Worm (Caenorhabditis elegans) whole organism, L1 larva: Measurements from ENCODE around the gene odd-1.

Source experiments
- aha-1 ChIP-seq: fragments of 150-350 bp; optimal IDR thresholded peaks from 2 replicates; lab custom pipeline; 2014; ENCODE audit warnings: missing biosample characterization, missing genetic modification characterization
- alr-1 ChIP-seq: fragments of 200-800 bp; sonication (Bioruptor generic); optimal IDR thresholded peaks from 2 replicates; lab custom pipeline; 2018; ENCODE audit warnings: borderline replicate concordance, mild to moderate bottlenecking, missing genetic modification characterization, missing compliant biosample characterization
- aly-2 ChIP-seq: fragments of 150-350 bp; optimal IDR thresholded peaks from 2 replicates; lab custom pipeline; 2014; ENCODE audit warnings: missing biosample characterization, missing genetic modification characterization
- ama-1 ChIP-seq: fragments of 150-350 bp; optimal IDR thresholded peaks from 2 replicates; lab custom pipeline; 2014
- blmp-1 ChIP-seq: fragments of 150-350 bp; optimal IDR thresholded peaks from 2 replicates; lab custom pipeline; 2014; ENCODE audit warnings: missing biosample characterization, missing genetic modification characterization
- ceh-8 ChIP-seq: fragments of 200-800 bp; sonication (Bioruptor generic); optimal IDR thresholded peaks from 2 replicates; lab custom pipeline; 2018; ENCODE audit warnings: mild to moderate bottlenecking, missing genetic modification characterization, moderate library complexity, missing compliant biosample characterization
- dpl-1 ChIP-seq, 3 experiments: fragments of 150-350 bp in 2 of 3; sonication (generic microtip) in 1 of 3; optimal IDR thresholded peaks; 2 replicates each; lab custom pipeline; 2014 to 2017; ENCODE audit warnings: missing biosample characterization in 3 of 3, missing genetic modification characterization in 3 of 3, missing genetic modification reagents in 3 of 3
- dsc-1 ChIP-seq: sonication (generic microtip); optimal IDR thresholded peaks from 2 replicates; lab custom pipeline; 2016; ENCODE audit warnings: mild to moderate bottlenecking, missing genetic modification characterization, missing compliant biosample characterization
- efl-1 ChIP-seq, 4 experiments: fragments of 150-350 bp; optimal IDR thresholded peaks in 3 of 4; peaks in 1 of 4; 1 replicate in 1 of 4; 2 replicates in 3 of 4; lab custom pipeline; 2014; ENCODE audit warnings: missing biosample characterization in 2 of 4, missing genetic modification characterization in 2 of 4, missing genetic modification reagents in 2 of 4
- efl-3 ChIP-seq: fragments of 200-800 bp; sonication (Bioruptor generic); optimal IDR thresholded peaks from 2 replicates; lab custom pipeline; 2018; ENCODE audit warnings: mild to moderate bottlenecking, missing genetic modification characterization, missing compliant biosample characterization
- elt-2 ChIP-seq: sonication (generic microtip); optimal IDR thresholded peaks from 2 replicates; lab custom pipeline; 2016; ENCODE audit warnings: missing genetic modification characterization, mild to moderate bottlenecking, inconsistent platforms, missing compliant biosample characterization, missing genetic modification reagents
- elt-3 ChIP-seq, 6 experiments: fragments of 150-350 bp in 1 of 6; sonication (generic microtip); optimal IDR thresholded peaks; 2 replicates each; lab custom pipeline; 2017 to 2018; ENCODE audit warnings: missing biosample characterization in 6 of 6, missing genetic modification characterization in 6 of 6, inconsistent platforms in 1 of 6
- ets-5 ChIP-seq: fragments of 200-800 bp; sonication (Bioruptor generic); IDR thresholded peaks from 2 replicates; pipeline ENCODE4 v1.3.6; 2022; ENCODE audit warnings: missing genetic modification characterization, missing compliant biosample characterization
- fkh-8 ChIP-seq: sonication (generic microtip); optimal IDR thresholded peaks from 2 replicates; lab custom pipeline; 2016; ENCODE audit warnings: mild to moderate bottlenecking, missing genetic modification characterization, missing compliant biosample characterization
- fos-1 ChIP-seq: fragments of 150-350 bp; optimal IDR thresholded peaks from 2 replicates; lab custom pipeline; 2014; ENCODE audit warnings: missing biosample characterization, missing genetic modification characterization
- grh-1 ChIP-seq: fragments of 200-800 bp; sonication (Bioruptor generic); IDR thresholded peaks from 2 replicates; pipeline ENCODE4 v1.3.6; 2022; ENCODE audit warnings: missing genetic modification reagents, missing genetic modification characterization, missing compliant biosample characterization
- hlh-4 ChIP-seq: sonication (generic microtip); optimal IDR thresholded peaks from 2 replicates; lab custom pipeline; 2016; ENCODE audit warnings: mild to moderate bottlenecking, missing genetic modification characterization, missing compliant biosample characterization
- hpl-2 ChIP-seq: fragments of 150-350 bp; optimal IDR thresholded peaks from 2 replicates; lab custom pipeline; 2014; ENCODE audit warnings: missing biosample characterization, missing genetic modification reagents, missing genetic modification characterization
- irx-1 ChIP-seq: sonication (generic microtip); optimal IDR thresholded peaks from 2 replicates; lab custom pipeline; 2016; ENCODE audit warnings: missing genetic modification characterization, missing compliant biosample characterization
- jun-1 ChIP-seq: fragments of 150-350 bp; optimal IDR thresholded peaks from 2 replicates; lab custom pipeline; 2014; ENCODE audit warnings: missing biosample characterization, missing genetic modification reagents, missing genetic modification characterization
- lin-13 ChIP-seq: fragments of 150-350 bp; optimal IDR thresholded peaks from 2 replicates; lab custom pipeline; 2014; ENCODE audit warnings: missing biosample characterization, missing genetic modification reagents, missing genetic modification characterization
- lin-14 ChIP-seq: fragments of 200-800 bp; sonication (Bioruptor generic); optimal IDR thresholded peaks from 2 replicates; lab custom pipeline; 2018; ENCODE audit warnings: mild to moderate bottlenecking, missing genetic modification characterization, moderate library complexity, missing compliant biosample characterization
- lin-35 ChIP-seq, 2 experiments: fragments of 150-350 bp; optimal IDR thresholded peaks; 2 replicates each; lab custom pipeline; 2014; ENCODE audit warnings: missing biosample characterization in 2 of 2, missing genetic modification characterization in 2 of 2, missing genetic modification reagents in 2 of 2
- lin-39 ChIP-seq: fragments of 150-350 bp; optimal IDR thresholded peaks from 2 replicates; lab custom pipeline; 2014; ENCODE audit warnings: missing biosample characterization, missing genetic modification reagents, missing genetic modification characterization
- lsy-2 ChIP-seq, 2 experiments: fragments of 150-350 bp; optimal IDR thresholded peaks; 2 replicates each; lab custom pipeline; 2014; ENCODE audit warnings: missing biosample characterization in 2 of 2, missing genetic modification characterization in 2 of 2
- mab-9 ChIP-seq: fragments of 200-800 bp; sonication (Bioruptor generic); IDR thresholded peaks from 2 replicates; pipeline ENCODE4 v1.3.6; 2022; ENCODE audit warnings: missing genetic modification reagents, missing genetic modification characterization, missing compliant biosample characterization
- mef-2 ChIP-seq: fragments of 150-350 bp; optimal IDR thresholded peaks from 2 replicates; lab custom pipeline; 2014; ENCODE audit warnings: missing biosample characterization, missing genetic modification characterization
- mep-1 ChIP-seq: fragments of 150-350 bp; optimal IDR thresholded peaks from 2 replicates; lab custom pipeline; 2014; ENCODE audit warnings: missing biosample characterization, missing genetic modification characterization
- nhr-19 ChIP-seq: fragments of 200-800 bp; sonication (Bioruptor generic); conservative IDR thresholded peaks from 2 replicates; pipeline ENCODE4 v1.3.6; 2022; ENCODE audit warnings: missing genetic modification characterization, missing compliant biosample characterization
- nhr-20 ChIP-seq: sonication (generic microtip); optimal IDR thresholded peaks from 2 replicates; lab custom pipeline; 2016; ENCODE audit warnings: mild to moderate bottlenecking, missing genetic modification characterization, missing compliant biosample characterization
- nhr-237 ChIP-seq: fragments of 150-350 bp; optimal IDR thresholded peaks from 2 replicates; lab custom pipeline; 2014; ENCODE audit warnings: missing biosample characterization, missing genetic modification characterization
- nhr-47 ChIP-seq: sonication (generic microtip); optimal IDR thresholded peaks from 2 replicates; lab custom pipeline; 2016; ENCODE audit warnings: mild to moderate bottlenecking, missing genetic modification characterization, moderate library complexity, missing compliant biosample characterization
- nhr-71 ChIP-seq: sonication (generic microtip); optimal IDR thresholded peaks from 2 replicates; lab custom pipeline; 2016; ENCODE audit warnings: mild to moderate bottlenecking, missing genetic modification characterization, moderate library complexity, missing compliant biosample characterization
- nhr-77 ChIP-seq: fragments of 150-350 bp; optimal IDR thresholded peaks from 2 replicates; lab custom pipeline; 2014; ENCODE audit warnings: missing biosample characterization, missing genetic modification characterization
- nhr-85 ChIP-seq: sonication (generic microtip); peaks from one replicate; lab custom pipeline; 2016; ENCODE audit warnings: missing genetic modification characterization, inconsistent platforms, missing compliant biosample characterization
- nhr-90 ChIP-seq: sonication (generic microtip); optimal IDR thresholded peaks from 2 replicates; lab custom pipeline; 2016; ENCODE audit warnings: mild to moderate bottlenecking, missing genetic modification characterization, missing compliant biosample characterization; ENCODE audit not compliant: poor library complexity
- pag-3 ChIP-seq: sonication (generic microtip); optimal IDR thresholded peaks from 2 replicates; lab custom pipeline; 2017; ENCODE audit warnings: missing genetic modification characterization, mild to moderate bottlenecking, missing compliant biosample characterization, antibody characterized with exemption, borderline replicate concordance; ENCODE audit not compliant: insufficient read depth
- pax-3 ChIP-seq: fragments of 200-800 bp; sonication (Bioruptor generic); optimal IDR thresholded peaks from 2 replicates; lab custom pipeline; 2018; ENCODE audit warnings: mild to moderate bottlenecking, missing genetic modification characterization, moderate library complexity, missing compliant biosample characterization
- pqm-1 ChIP-seq: sonication (generic microtip); optimal IDR thresholded peaks from 3 replicates; lab custom pipeline; 2017; ENCODE audit warnings: missing biosample characterization, missing genetic modification characterization
- rnt-1 ChIP-seq: sonication (generic microtip); optimal IDR thresholded peaks from 2 replicates; lab custom pipeline; 2016; ENCODE audit warnings: mild to moderate bottlenecking, missing genetic modification characterization, moderate library complexity, missing compliant biosample characterization
- snu-23 ChIP-seq: sonication (generic microtip); optimal IDR thresholded peaks from 2 replicates; lab custom pipeline; 2016; ENCODE audit warnings: missing genetic modification characterization, missing compliant biosample characterization
- sox-4 ChIP-seq: sonication (generic microtip); optimal IDR thresholded peaks from 2 replicates; lab custom pipeline; 2016; ENCODE audit warnings: missing genetic modification characterization, missing compliant biosample characterization
- swsn-7 ChIP-seq: sonication (generic microtip); optimal IDR thresholded peaks from 2 replicates; lab custom pipeline; 2016; ENCODE audit warnings: missing genetic modification characterization, missing compliant biosample characterization
- tbx-2 ChIP-seq: sonication (generic microtip); optimal IDR thresholded peaks from 2 replicates; lab custom pipeline; 2016; ENCODE audit warnings: missing genetic modification characterization, missing compliant biosample characterization
- tlp-1 ChIP-seq: fragments of 150-350 bp; optimal IDR thresholded peaks from 2 replicates; lab custom pipeline; 2014; ENCODE audit warnings: missing biosample characterization, missing genetic modification characterization
- unc-62 ChIP-seq: fragments of 150-350 bp; optimal IDR thresholded peaks from 2 replicates; lab custom pipeline; 2014; ENCODE audit warnings: missing biosample characterization, missing genetic modification reagents, missing genetic modification characterization
- unc-86 ChIP-seq: sonication (generic microtip); optimal IDR thresholded peaks from 2 replicates; lab custom pipeline; 2016; ENCODE audit warnings: missing genetic modification characterization, missing compliant biosample characterization
- xbp-1 ChIP-seq: sonication (generic microtip); optimal IDR thresholded peaks from 2 replicates; lab custom pipeline; 2016; ENCODE audit warnings: missing genetic modification characterization, missing compliant biosample characterization
- zag-1 ChIP-seq: fragments of 150-350 bp; optimal IDR thresholded peaks from 2 replicates; lab custom pipeline; 2014; ENCODE audit warnings: missing biosample characterization, missing genetic modification characterization
- ztf-11 ChIP-seq, 2 experiments: sonication (generic microtip); optimal IDR thresholded peaks; 2 replicates each; lab custom pipeline; 2016 to 2017; ENCODE audit warnings: missing genetic modification characterization in 2 of 2, missing biosample characterization in 1 of 2, missing compliant biosample characterization in 1 of 2

The odd-1 gene

DNA sequence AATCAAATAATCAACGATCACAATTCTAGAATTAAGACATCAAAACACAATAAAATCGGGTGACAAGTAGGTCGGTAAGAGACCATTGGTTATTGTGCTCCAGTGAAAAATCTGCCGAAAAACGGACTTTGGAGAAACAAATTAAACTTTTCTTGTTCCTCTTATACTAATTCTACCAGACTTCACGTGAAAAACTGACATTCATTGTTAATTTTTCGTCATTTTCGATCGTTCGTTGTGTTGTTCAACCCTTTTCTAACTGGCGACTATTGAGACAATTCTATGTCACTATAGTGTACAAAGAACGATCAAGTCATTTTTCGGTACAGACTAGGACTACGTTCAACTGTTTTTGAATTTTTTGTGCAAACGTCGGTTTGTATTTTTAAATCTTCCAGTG is 12.4 kb downstream of the odd-1 start:
- TF ChIP-seq pqm-1 (tag; lab: Kevin White, UChicago) (no peak), fos-1 (tag; lab: Kevin White, UChicago) (no peak), swsn-7 (tag; lab: Kevin White, UChicago) (peak; percentile 7), tlp-1 (tag; lab: Kevin White, UChicago) (no peak), ztf-11 (tag; optimal IDR thresholded peaks at IDR 0.05; lab: Kevin White, UChicago) (no peak), fkh-8 (tag; lab: Kevin White, UChicago) (no peak), lin-14 (GFP tag; lab: Kevin White, UChicago) (peak; percentile 48), mab-9 (GFP tag; lab: Robert Waterston, UW) (no peak), nhr-77 (tag; lab: Kevin White, UChicago) (peak; percentile 18), blmp-1 (tag; lab: Kevin White, UChicago) (peak; percentile 41), snu-23 (GFP tag; lab: Kevin White, UChicago) (peak; percentile 52), alr-1 (tag; lab: Kevin White, UChicago) (no peak), nhr-85 (tag; lab: Kevin White, UChicago) (peak; percentile 91), mep-1 (tag; lab: Kevin White, UChicago) (peak; percentile 12), aly-2 (no peak), zag-1 (tag; lab: Kevin White, UChicago) (no peak), lin-13 (GFP tag; lab: Kevin White, UChicago) (no peak), elt-3 (tag; optimal IDR thresholded peaks at IDR 0.05; lab: Kevin White, UChicago) (peak in 2 of 6 experiments; percentile 29 to 52), rnt-1 (tag; lab: Kevin White, UChicago) (no peak), unc-86 (no peak), ama-1 (lab: Kevin White, UChicago) (no peak), nhr-90 (tag; lab: Kevin White, UChicago) (peak; percentile 58), nhr-19 (peak; percentile 98), xbp-1 (tag; lab: Kevin White, UChicago) (peak; percentile 30), nhr-20 (tag; lab: Kevin White, UChicago) (peak; percentile 71), nhr-71 (tag; lab: Kevin White, UChicago) (peak; percentile 66), elt-2 (tag; lab: Kevin White, UChicago) (peak; percentile 64), nhr-237 (tag; lab: Kevin White, UChicago) (no peak), dpl-1 (GFP tag; optimal IDR thresholded peaks at IDR 0.05; lab: Kevin White, UChicago) (no peak), efl-3 (no peak), hlh-4 (no peak), grh-1 (GFP tag; lab: Robert Waterston, UW) (0 out of 2 replicates have a peak, but pooled peaks have one; percentile 6), mef-2 (tag; lab: Kevin White, UChicago) (no peak), nhr-47 (tag; lab: Kevin White, UChicago) (peak; percentile 23), lin-35 (GFP tag; optimal IDR thresholded peaks at IDR 0.05; lab: Kevin White, UChicago) (peak in 1 of 2 experiments; percentile 73), unc-62 (GFP tag; lab: Kevin White, UChicago) (no peak), ceh-8 (no peak), efl-1 (optimal IDR thresholded peaks at IDR 0.05; lab: Kevin White, UChicago) (peak in 1 of 2 experiments; percentile 11), efl-1 (GFP tag; optimal IDR thresholded peaks at IDR 0.05 in 1 of 2; lab: Kevin White, UChicago) (peak in 1 of 2 experiments; percentile 93), ets-5 (GFP tag; lab: Robert Waterston, UW) (no peak), lsy-2 (tag; optimal IDR thresholded peaks at IDR 0.05; lab: Kevin White, UChicago) (peak; percentile 5 to 36), tbx-2 (tag; lab: Kevin White, UChicago) (peak; percentile 19)

DNA sequence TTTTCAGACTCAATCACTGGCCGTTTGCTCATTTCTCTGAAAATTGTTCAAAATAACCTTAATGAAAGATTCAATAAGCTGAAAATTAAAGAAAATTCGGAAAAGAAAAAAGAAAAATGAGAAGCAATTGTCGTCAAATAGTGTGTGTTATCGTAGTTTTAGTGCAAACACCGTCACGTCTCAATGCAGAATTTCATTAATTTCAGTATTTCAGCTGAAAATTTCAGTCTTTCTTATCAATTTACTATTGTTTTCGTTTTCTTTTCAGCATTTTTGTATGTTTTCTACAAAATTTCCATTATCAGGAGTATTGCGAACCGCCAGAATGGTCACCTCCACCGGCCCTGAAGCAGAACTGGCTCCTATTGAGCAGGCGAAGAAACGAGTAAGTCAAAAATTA is 14.7 kb downstream of the odd-1 start, which contains the start of the genes B0280.9 and rpia-1:
Gene B0280.9 (minus strand): TSS at position 36 of the 400 bp plus-strand sequence.
Gene rpia-1 (plus strand): TSS at position 269 of the 400 bp plus-strand sequence.
- no peak for TF ChIP-seq swsn-7 (tag; lab: Kevin White, UChicago)
- TF ChIP-seq jun-1 (tag; lab: Kevin White, UChicago) = no peak
- TF ChIP-seq pqm-1 (tag; lab: Kevin White, UChicago) = no peak
- TF ChIP-seq lin-39 (tag; lab: Kevin White, UChicago) = no peak
- TF ChIP-seq nhr-20 (tag; lab: Kevin White, UChicago) = no peak
- TF ChIP-seq nhr-71 (tag; lab: Kevin White, UChicago) = peak; percentile 22
- no peak for TF ChIP-seq hpl-2 (GFP tag; lab: Kevin White, UChicago)
- TF ChIP-seq efl-1 (optimal IDR thresholded peaks at IDR 0.05; lab: Kevin White, UChicago) = peak; percentile 36 to 62
- peak; percentile 52 to 89 for TF ChIP-seq efl-1 (GFP tag; optimal IDR thresholded peaks at IDR 0.05 in 1 of 2; lab: Kevin White, UChicago)
- no peak for TF ChIP-seq pag-3 (tag; lab: Kevin White, UChicago)
- TF ChIP-seq nhr-90 (tag; lab: Kevin White, UChicago) = no peak
- no peak for TF ChIP-seq dsc-1
- TF ChIP-seq efl-3 = no peak
- no peak for TF ChIP-seq ztf-11 (tag; optimal IDR thresholded peaks at IDR 0.05; lab: Kevin White, UChicago)
- no peak for TF ChIP-seq zag-1 (tag; lab: Kevin White, UChicago)
- TF ChIP-seq pax-3 (tag; lab: Kevin White, UChicago) = no peak
- TF ChIP-seq ama-1 (lab: Kevin White, UChicago) = no peak
- no peak for TF ChIP-seq mef-2 (tag; lab: Kevin White, UChicago)
- no peak for TF ChIP-seq sox-4 (tag; lab: Kevin White, UChicago)
- TF ChIP-seq ets-5 (GFP tag; lab: Robert Waterston, UW) = no peak
- TF ChIP-seq irx-1 (tag; lab: Kevin White, UChicago) = no peak
- no peak for TF ChIP-seq aha-1 (tag; lab: Kevin White, UChicago)
- no peak for TF ChIP-seq nhr-237 (tag; lab: Kevin White, UChicago)
